Fruit fly (Drosophila melanogaster) whole organism, embryonic: ENCODE results near the gene CG7465.

Source experiments
- Blimp-1 ChIP-seq: fragments of 200-800 bp; sonication (Bioruptor generic); optimal IDR thresholded peaks from 3 replicates; lab custom pipeline; 2018; ENCODE audit warnings: missing biosample characterization, missing genetic modification characterization, mild to moderate bottlenecking, moderate library complexity, missing genetic modification reagents
- CG11456 ChIP-seq: fragments of 200-800 bp; sonication (Bioruptor generic); IDR thresholded peaks from 3 replicates; pipeline ENCODE4 v1.3.6; 2022; ENCODE audit warnings: missing biosample characterization, missing genetic modification characterization
- CG2202 ChIP-seq: fragments of 200-800 bp; sonication (Bioruptor generic); optimal IDR thresholded peaks from 2 replicates; lab custom pipeline; 2018; ENCODE audit warnings: missing biosample characterization, mild to moderate bottlenecking, missing genetic modification characterization
- CG8765 ChIP-seq: fragments of 200-800 bp; sonication (Bioruptor generic); IDR thresholded peaks from 2 replicates; pipeline ENCODE4 v1.3.6; 2022; ENCODE audit warnings: missing biosample characterization, missing genetic modification characterization
- Doc2 ChIP-seq: fragments of 200-800 bp; sonication (Bioruptor generic); IDR thresholded peaks from 2 replicates; pipeline ENCODE4 v1.3.6; 2022; ENCODE audit warnings: missing biosample characterization, missing genetic modification characterization
- Med ChIP-seq: fragments of 200-800 bp; sonication (Bioruptor generic); peaks from one replicate; lab custom pipeline; 2016; ENCODE audit warnings: missing biosample characterization, missing genetic modification characterization, mild to moderate bottlenecking, inconsistent platforms, moderate library complexity
- az2 ChIP-seq: fragments of 200-800 bp; sonication (Bioruptor generic); optimal IDR thresholded peaks from 3 replicates; lab custom pipeline; 2016; ENCODE audit warnings: missing biosample characterization, missing genetic modification characterization
- cato ChIP-seq: fragments of 200-800 bp; sonication (Bioruptor generic); optimal IDR thresholded peaks from 2 replicates; lab custom pipeline; 2016; ENCODE audit warnings: missing biosample characterization, missing genetic modification characterization, borderline replicate concordance
- corto ChIP-seq: fragments of 200-800 bp; sonication (Bioruptor generic); optimal IDR thresholded peaks from 2 replicates; lab custom pipeline; 2016; ENCODE audit warnings: missing biosample characterization, mild to moderate bottlenecking, missing genetic modification characterization, moderate library complexity
- gce ChIP-seq: fragments of 200-800 bp; sonication (Bioruptor generic); IDR thresholded peaks from 3 replicates; pipeline ENCODE4 v1.3.6; 2022; ENCODE audit warnings: missing biosample characterization, missing genetic modification characterization
- jing ChIP-seq: fragments of 200-800 bp; sonication (Bioruptor generic); optimal IDR thresholded peaks from 2 replicates; lab custom pipeline; 2018; ENCODE audit warnings: missing biosample characterization, mild to moderate bottlenecking, missing genetic modification characterization
- tap ChIP-seq: fragments of 200-800 bp; optimal IDR thresholded peaks from 3 replicates; lab custom pipeline; 2019; ENCODE audit warnings: missing biosample characterization, mild to moderate bottlenecking, missing genetic modification characterization, moderate library complexity

- no peak for TF ChIP-seq cato
- no peak for TF ChIP-seq Blimp-1 (GFP tag; lab: Kevin White, UChicago)
- TF ChIP-seq tap (tag; lab: Kevin White, UChicago): no peak
- no peak for TF ChIP-seq gce (GFP tag; lab: Robert Waterston, UW)
- no peak for TF ChIP-seq az2 (GFP tag; lab: Kevin White, UChicago)
- no peak for TF ChIP-seq CG2202
- no peak for TF ChIP-seq Doc2 (GFP tag; lab: Robert Waterston, UW)
- TF ChIP-seq CG11456 (GFP tag; lab: Robert Waterston, UW): no peak
- no peak for TF ChIP-seq jing (GFP tag; lab: Kevin White, UChicago)
- no peak for TF ChIP-seq corto
- no peak for TF ChIP-seq Med (GFP tag; lab: Kevin White, UChicago)
- TF ChIP-seq CG8765: no peak
These were observed 17.6 kb downstream of the CG7465 start, which contains the start of gene CG13721 for dm6 chr3L:4497677-4498076.
